Worm (Caenorhabditis elegans): ENCODE measurements around the gene T25B9.6.

- no peak for TF ChIP-seq ama-1 (optimal IDR thresholded peaks at IDR 0.05)
- no peak for TF ChIP-seq flt-1 (GFP tag; IDR thresholded peaks at IDR 0.05)
- TF ChIP-seq ets-7 (tag; optimal IDR thresholded peaks at IDR 0.05) = no peak
- no peak for TF ChIP-seq F13C5.2 (tag; optimal IDR thresholded peaks at IDR 0.05)
- no peak for TF ChIP-seq hnd-1 (tag; optimal IDR thresholded peaks at IDR 0.05)
Observed at ce11 chrIV:10773811-10774210, 15.9 kb downstream of the T25B9.6 start, which contains the start of gene inpp-1.
